Worm (Caenorhabditis elegans): ENCODE data around the gene tbx-8.

DNA sequence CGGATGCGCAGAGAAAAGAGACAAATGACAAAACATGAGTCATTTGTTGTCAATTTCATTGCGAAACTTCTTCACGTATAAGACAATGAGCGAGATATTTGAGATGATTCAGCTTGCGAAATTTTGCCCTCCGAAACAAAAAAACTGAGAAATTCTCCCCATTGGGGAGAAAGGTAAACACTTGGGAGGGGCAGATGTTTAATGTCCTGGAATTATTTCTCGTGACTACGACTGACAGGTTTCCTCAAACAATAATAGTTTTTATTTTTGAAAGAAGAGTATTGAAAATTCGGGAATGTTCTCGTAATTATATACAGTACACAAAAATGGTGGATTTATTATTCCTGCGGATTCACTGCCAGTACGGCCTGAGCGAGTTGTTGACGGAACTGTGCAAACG is 15.9 kb upstream of the tbx-8 start:
- TF ChIP-seq snpc-4 (tag; optimal IDR thresholded peaks at IDR 0.05) = no peak
- TF ChIP-seq ama-1 (optimal IDR thresholded peaks at IDR 0.05) = no peak
- TF ChIP-seq nhr-237 (tag; optimal IDR thresholded peaks at IDR 0.05) = no peak
- TF ChIP-seq ZK546.5 (tag; optimal IDR thresholded peaks at IDR 0.05) = no peak
- no peak for TF ChIP-seq nhr-77 (tag; optimal IDR thresholded peaks at IDR 0.05)
- TF ChIP-seq nhr-76 (tag; optimal IDR thresholded peaks at IDR 0.05) = no peak
- no peak for TF ChIP-seq unc-62 (GFP tag; optimal IDR thresholded peaks at IDR 0.05)
